Fruit fly (Drosophila melanogaster): ENCODE results near the gene CG43231.
A peak's percentile ranks its signal among the peaks of the same experiment; 100 is the strongest.

dm6 chr2L:17752406-17752805 is 47.9 kb downstream of the CG43231 start:
- TF ChIP-seq ss (GFP tag; optimal IDR thresholded peaks at IDR 0.05) = no peak
- no peak for TF ChIP-seq Blimp-1 (GFP tag; optimal IDR thresholded peaks at IDR 0.05)
- no peak for TF ChIP-seq CG7368 (GFP tag; optimal IDR thresholded peaks at IDR 0.05)
- no peak for TF ChIP-seq Hr38 (GFP tag; optimal IDR thresholded peaks at IDR 0.05)
- TF ChIP-seq dac (GFP tag; optimal IDR thresholded peaks at IDR 0.05) = no peak
- peak; percentile 26 for TF ChIP-seq svp (GFP tag)
- no peak for TF ChIP-seq fd59A (GFP tag; optimal IDR thresholded peaks at IDR 0.05)
- no peak for TF ChIP-seq Hr39 (GFP tag; optimal IDR thresholded peaks at IDR 0.05)
- no peak for TF ChIP-seq fkh (GFP tag; optimal IDR thresholded peaks at IDR 0.05)
- no peak for TF ChIP-seq CG15336 (GFP tag; IDR thresholded peaks at IDR 0.05)
